Worm (Caenorhabditis elegans) whole organism, L2 larva: ENCODE results near the gene nlp-52.

Experiments
- egl-27 ChIP-seq: sonication (generic microtip); optimal IDR thresholded peaks from 3 replicates; lab custom pipeline; 2017; ENCODE audit warnings: missing biosample characterization, missing genetic modification reagents, missing genetic modification characterization
- elt-3 ChIP-seq: sonication (generic microtip); optimal IDR thresholded peaks from 2 replicates; lab custom pipeline; 2017; ENCODE audit warnings: missing biosample characterization, missing genetic modification characterization
- lin-39 ChIP-seq: fragments of 150-350 bp; optimal IDR thresholded peaks from 2 replicates; lab custom pipeline; 2014; ENCODE audit warnings: missing biosample characterization, missing genetic modification reagents, missing genetic modification characterization
- lsy-2 ChIP-seq, 2 experiments: fragments of 150-350 bp in 1 of 2; sonication (generic microtip) in 1 of 2; optimal IDR thresholded peaks; 2 replicates each; lab custom pipeline; 2014 to 2017; ENCODE audit warnings: missing biosample characterization in 2 of 2, missing genetic modification characterization in 2 of 2
- nhr-237 ChIP-seq: fragments of 150-350 bp; optimal IDR thresholded peaks from 2 replicates; lab custom pipeline; 2014; ENCODE audit warnings: missing biosample characterization, missing genetic modification characterization
- nhr-25 ChIP-seq: fragments of 150-350 bp; sonication (generic microtip); optimal IDR thresholded peaks from 3 replicates; lab custom pipeline; 2014; ENCODE audit warnings: missing biosample characterization, missing genetic modification characterization
- nhr-77 ChIP-seq: fragments of 150-350 bp; optimal IDR thresholded peaks from 2 replicates; lab custom pipeline; 2014; ENCODE audit warnings: missing biosample characterization, missing genetic modification characterization
- peb-1 ChIP-seq: fragments of 150-350 bp; optimal IDR thresholded peaks from 2 replicates; lab custom pipeline; 2014; ENCODE audit warnings: missing biosample characterization, missing genetic modification characterization
- ztf-1 ChIP-seq: fragments of 200-800 bp; sonication (Bioruptor generic); conservative IDR thresholded peaks from 2 replicates; pipeline ENCODE4 v1.3.6; 2022; ENCODE audit warnings: missing genetic modification characterization, missing compliant biosample characterization
- ztf-11 ChIP-seq: sonication (generic microtip); optimal IDR thresholded peaks from 2 replicates; lab custom pipeline; 2017; ENCODE audit warnings: missing biosample characterization, missing genetic modification characterization

- TF ChIP-seq nhr-25 (tag; lab: Kevin White, UChicago) (no peak), ztf-11 (tag; lab: Kevin White, UChicago) (no peak), elt-3 (no peak), nhr-77 (no peak), lin-39 (tag; lab: Kevin White, UChicago) (no peak), peb-1 (no peak), lsy-2 (tag; optimal IDR thresholded peaks at IDR 0.05; lab: Kevin White, UChicago) (no peak), egl-27 (tag; lab: Kevin White, UChicago) (no peak), nhr-237 (tag; lab: Kevin White, UChicago) (no peak), ztf-1 (GFP tag; lab: Robert Waterston, UW) (no peak)
Measured at ce11 chrIII:740382-740781, 21.2 kb upstream of the nlp-52 start, which contains the start of gene idpp-1.
